Worm (Caenorhabditis elegans) whole organism, L3 larva: ENCODE results near the gene nspb-12.

ENCODE experiments used
- R02D3.7 ChIP-seq: fragments of 150-350 bp; optimal IDR thresholded peaks from 2 replicates; lab custom pipeline; 2014; ENCODE audit warnings: missing biosample characterization, missing genetic modification characterization
- ZK546.5 ChIP-seq: sonication (generic microtip); optimal IDR thresholded peaks from 2 replicates; lab custom pipeline; 2017; ENCODE audit warnings: missing biosample characterization, missing genetic modification characterization
- aly-2 ChIP-seq: fragments of 150-350 bp; optimal IDR thresholded peaks from 2 replicates; lab custom pipeline; 2014; ENCODE audit warnings: missing biosample characterization, missing genetic modification characterization
- ceh-16 ChIP-seq: sonication (generic microtip); optimal IDR thresholded peaks from 2 replicates; lab custom pipeline; 2017; ENCODE audit warnings: missing biosample characterization, missing genetic modification characterization
- ceh-82 ChIP-seq: fragments of 150-350 bp; optimal IDR thresholded peaks from 2 replicates; lab custom pipeline; 2014; ENCODE audit warnings: missing biosample characterization, missing genetic modification characterization
- egl-5 ChIP-seq: fragments of 150-350 bp; optimal IDR thresholded peaks from 2 replicates; lab custom pipeline; 2017; ENCODE audit warnings: missing biosample characterization, missing genetic modification reagents, missing genetic modification characterization, inconsistent platforms
- elt-1 ChIP-seq: fragments of 150-350 bp; optimal IDR thresholded peaks from 2 replicates; lab custom pipeline; 2014; ENCODE audit warnings: missing biosample characterization, missing genetic modification characterization
- elt-2 ChIP-seq: sonication (generic microtip); optimal IDR thresholded peaks from 2 replicates; lab custom pipeline; 2016; ENCODE audit warnings: missing genetic modification reagents, mild to moderate bottlenecking, missing genetic modification characterization, missing compliant biosample characterization
- elt-3 ChIP-seq, 3 experiments: fragments of 150-350 bp in 1 of 3; sonication (generic microtip) in 2 of 3; optimal IDR thresholded peaks; 2 replicates in 2 of 3; 4 replicates in 1 of 3; lab custom pipeline; 2014 to 2017; ENCODE audit warnings: missing biosample characterization in 3 of 3, missing genetic modification characterization in 3 of 3
- eor-1 ChIP-seq, 2 experiments: fragments of 150-350 bp; optimal IDR thresholded peaks; 2 replicates each; lab custom pipeline; 2014 to 2018; ENCODE audit warnings: missing biosample characterization in 2 of 2, missing genetic modification characterization in 2 of 2
- fos-1 ChIP-seq: fragments of 150-350 bp; optimal IDR thresholded peaks from 2 replicates; lab custom pipeline; 2014; ENCODE audit warnings: missing biosample characterization, missing genetic modification characterization
- hmg-11 ChIP-seq: sonication (generic microtip); optimal IDR thresholded peaks from 2 replicates; lab custom pipeline; 2016; ENCODE audit warnings: missing genetic modification characterization, missing compliant biosample characterization
- jun-1 ChIP-seq: fragments of 150-350 bp; optimal IDR thresholded peaks from 2 replicates; lab custom pipeline; 2014; ENCODE audit warnings: missing biosample characterization, missing genetic modification reagents, missing genetic modification characterization
- lin-39 ChIP-seq: fragments of 150-350 bp; optimal IDR thresholded peaks from 2 replicates; lab custom pipeline; 2018; ENCODE audit warnings: missing biosample characterization, missing genetic modification reagents, missing genetic modification characterization
- mdl-1 ChIP-seq: fragments of 150-350 bp; optimal IDR thresholded peaks from 2 replicates; lab custom pipeline; 2014; ENCODE audit warnings: missing biosample characterization, missing genetic modification characterization
- nfya-1 ChIP-seq: sonication (generic microtip); optimal IDR thresholded peaks from 2 replicates; lab custom pipeline; 2017; ENCODE audit warnings: missing genetic modification characterization, mild to moderate bottlenecking, missing compliant biosample characterization, antibody characterized with exemption, moderate library complexity; ENCODE audit not compliant: insufficient read depth
- nhr-11 ChIP-seq: fragments of 150-350 bp; optimal IDR thresholded peaks from 2 replicates; lab custom pipeline; 2014; ENCODE audit warnings: missing biosample characterization, missing genetic modification characterization
- nhr-12 ChIP-seq: fragments of 150-350 bp; optimal IDR thresholded peaks from 2 replicates; lab custom pipeline; 2014; ENCODE audit warnings: missing biosample characterization, missing genetic modification characterization
- nhr-23 ChIP-seq: fragments of 150-350 bp; optimal IDR thresholded peaks from 2 replicates; lab custom pipeline; 2014; ENCODE audit warnings: missing biosample characterization, missing genetic modification reagents, missing genetic modification characterization
- nhr-25 ChIP-seq: sonication (generic microtip); optimal IDR thresholded peaks from 2 replicates; lab custom pipeline; 2017; ENCODE audit warnings: missing biosample characterization, missing genetic modification characterization
- nhr-28 ChIP-seq: fragments of 150-350 bp; optimal IDR thresholded peaks from 2 replicates; lab custom pipeline; 2014; ENCODE audit warnings: missing biosample characterization, missing genetic modification characterization
- nhr-67 ChIP-seq: fragments of 150-350 bp; optimal IDR thresholded peaks from 2 replicates; lab custom pipeline; 2014; ENCODE audit warnings: missing biosample characterization, missing genetic modification characterization
- nhr-76 ChIP-seq: fragments of 150-350 bp; sonication (generic microtip); optimal IDR thresholded peaks from 5 replicates; lab custom pipeline; 2014; ENCODE audit warnings: missing biosample characterization, missing genetic modification characterization
- pqm-1 ChIP-seq: fragments of 150-350 bp; optimal IDR thresholded peaks from 2 replicates; lab custom pipeline; 2017; ENCODE audit warnings: missing biosample characterization, missing genetic modification characterization, inconsistent platforms
- sea-2 ChIP-seq: fragments of 150-350 bp; sonication (generic microtip); optimal IDR thresholded peaks from 4 replicates; lab custom pipeline; 2014; ENCODE audit warnings: missing biosample characterization, missing genetic modification reagents, missing genetic modification characterization
- skn-1 ChIP-seq: fragments of 150-350 bp; optimal IDR thresholded peaks from 2 replicates; lab custom pipeline; 2014; ENCODE audit warnings: missing biosample characterization, missing genetic modification characterization
- snpc-4 ChIP-seq: fragments of 150-350 bp; optimal IDR thresholded peaks from 2 replicates; lab custom pipeline; 2014; ENCODE audit warnings: missing biosample characterization, missing genetic modification characterization
- tbx-2 ChIP-seq: sonication (generic microtip); optimal IDR thresholded peaks from 2 replicates; lab custom pipeline; 2016; ENCODE audit warnings: mild to moderate bottlenecking, missing genetic modification characterization, missing compliant biosample characterization
- unc-39 ChIP-seq: sonication (generic microtip); optimal IDR thresholded peaks from 4 replicates; lab custom pipeline; 2017; ENCODE audit warnings: missing biosample characterization, missing genetic modification characterization
- unc-62 ChIP-seq: fragments of 150-350 bp; sonication (generic microtip); optimal IDR thresholded peaks from 4 replicates; lab custom pipeline; 2014; ENCODE audit warnings: missing biosample characterization, missing genetic modification reagents, missing genetic modification characterization
- zag-1 ChIP-seq: fragments of 150-350 bp; optimal IDR thresholded peaks from 2 replicates; lab custom pipeline; 2014; ENCODE audit warnings: missing biosample characterization, missing genetic modification characterization
- ztf-11 ChIP-seq: fragments of 150-350 bp; optimal IDR thresholded peaks from 2 replicates; lab custom pipeline; 2014; ENCODE audit warnings: missing biosample characterization, missing genetic modification characterization
- ztf-4 ChIP-seq: fragments of 150-350 bp; optimal IDR thresholded peaks from 2 replicates; lab custom pipeline; 2014; ENCODE audit warnings: missing biosample characterization, missing genetic modification characterization

Gene nspb-12

DNA sequence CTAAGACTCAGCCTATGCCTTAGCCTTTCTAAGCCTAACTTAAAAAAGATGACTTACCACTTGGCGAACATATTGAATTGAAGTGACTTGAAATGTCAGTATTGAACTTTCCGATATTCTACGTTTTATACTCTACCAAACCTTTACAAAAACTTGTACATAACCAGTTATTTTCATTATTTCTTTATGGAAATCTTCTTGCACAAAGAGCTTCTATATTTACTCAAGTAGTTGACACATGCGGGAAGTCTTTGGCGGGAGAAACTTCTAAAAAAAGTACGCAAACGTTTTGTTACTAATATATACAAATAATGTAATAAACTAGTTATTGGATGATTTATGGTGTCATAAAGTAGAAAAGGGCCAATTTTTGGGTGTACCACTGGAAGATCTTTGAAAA lies at the start of gene nspb-12:
TSS of gene nspb-12 (minus strand) at position 101 of the 400 bp plus-strand sequence.
- TF ChIP-seq ceh-82 (tag; lab: Kevin White, UChicago) (no peak), ztf-4 (no peak), R02D3.7 (no peak), nhr-28 (tag; lab: Kevin White, UChicago) (no peak), zag-1 (tag; lab: Kevin White, UChicago) (no peak), nhr-12 (tag; lab: Kevin White, UChicago) (no peak), nhr-23 (tag; lab: Kevin White, UChicago) (no peak), pqm-1 (tag; lab: Kevin White, UChicago) (no peak), nhr-11 (tag; lab: Kevin White, UChicago) (no peak), ztf-11 (tag; lab: Kevin White, UChicago) (no peak), ceh-16 (tag; lab: Kevin White, UChicago) (no peak), hmg-11 (tag; lab: Kevin White, UChicago) (no peak), nhr-76 (tag; lab: Kevin White, UChicago) (no peak), nfya-1 (tag; lab: Kevin White, UChicago) (no peak)

DNA sequence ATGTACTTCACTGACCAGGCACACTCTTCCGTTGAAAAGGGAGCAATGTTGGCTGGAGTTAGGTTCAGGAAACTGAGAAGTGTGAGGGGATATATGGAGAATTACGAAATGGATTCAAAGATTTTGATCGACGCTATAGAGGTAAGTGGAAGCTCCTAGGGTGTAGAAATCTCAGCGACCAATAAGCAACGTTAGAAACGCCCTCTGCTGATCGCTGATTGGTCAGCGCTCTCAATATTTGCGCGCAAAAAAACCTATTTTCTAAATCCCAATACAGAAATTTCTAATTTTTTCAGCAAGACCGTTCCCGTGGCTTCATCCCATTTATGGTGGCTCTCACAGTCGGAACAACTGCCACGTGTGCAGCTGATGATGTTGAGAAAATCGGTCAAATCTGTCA lies 47.1 kb upstream of the nspb-12 start:
- TF ChIP-seq nhr-25 (tag; lab: Kevin White, UChicago) (no peak), nfya-1 (tag; lab: Kevin White, UChicago) (peak; percentile 56)

DNA sequence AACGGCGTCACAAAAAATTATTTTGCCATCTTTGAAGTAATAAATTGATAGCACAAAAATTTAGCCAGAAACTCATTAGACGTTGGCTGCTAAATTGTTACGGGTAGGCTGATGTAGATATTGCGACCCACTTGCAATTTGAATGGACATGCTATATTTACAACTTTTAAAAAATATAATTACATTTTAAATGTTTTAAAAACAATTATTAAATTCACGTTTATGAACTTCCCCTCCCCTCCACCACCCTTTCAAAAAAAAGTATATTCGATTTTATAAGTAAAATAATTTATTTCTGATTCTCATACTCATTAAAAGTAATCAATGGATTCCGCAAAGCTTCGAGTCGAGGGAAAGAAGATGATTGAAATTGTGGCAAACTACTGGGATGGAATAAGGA lies 46.1 kb upstream of the nspb-12 start, which contains the start of gene basl-1:
TSS of gene basl-1 (plus strand) at position 301 of the 400 bp plus-strand sequence.
- TF ChIP-seq ceh-82 (tag; lab: Kevin White, UChicago) (no peak), egl-5 (tag; lab: Kevin White, UChicago) (no peak), elt-1 (tag; lab: Kevin White, UChicago) (no peak), unc-62 (no peak), mdl-1 (tag; lab: Kevin White, UChicago) (no peak), eor-1 (tag; optimal IDR thresholded peaks at IDR 0.05; lab: Kevin White, UChicago) (no peak), nhr-11 (tag; lab: Kevin White, UChicago) (no peak), nhr-23 (tag; lab: Kevin White, UChicago) (no peak), unc-39 (tag; lab: Kevin White, UChicago) (no peak), nhr-76 (tag; lab: Kevin White, UChicago) (no peak), elt-2 (tag; lab: Kevin White, UChicago) (no peak), sea-2 (GFP tag; lab: Kevin White, UChicago) (no peak), nhr-67 (tag; lab: Kevin White, UChicago) (no peak), skn-1 (tag; lab: Kevin White, UChicago) (no peak), aly-2 (tag; lab: Kevin White, UChicago) (no peak), jun-1 (no peak), lin-39 (tag; lab: Kevin White, UChicago) (no peak), nhr-25 (tag; lab: Kevin White, UChicago) (no peak), snpc-4 (tag; lab: Kevin White, UChicago) (no peak)

DNA sequence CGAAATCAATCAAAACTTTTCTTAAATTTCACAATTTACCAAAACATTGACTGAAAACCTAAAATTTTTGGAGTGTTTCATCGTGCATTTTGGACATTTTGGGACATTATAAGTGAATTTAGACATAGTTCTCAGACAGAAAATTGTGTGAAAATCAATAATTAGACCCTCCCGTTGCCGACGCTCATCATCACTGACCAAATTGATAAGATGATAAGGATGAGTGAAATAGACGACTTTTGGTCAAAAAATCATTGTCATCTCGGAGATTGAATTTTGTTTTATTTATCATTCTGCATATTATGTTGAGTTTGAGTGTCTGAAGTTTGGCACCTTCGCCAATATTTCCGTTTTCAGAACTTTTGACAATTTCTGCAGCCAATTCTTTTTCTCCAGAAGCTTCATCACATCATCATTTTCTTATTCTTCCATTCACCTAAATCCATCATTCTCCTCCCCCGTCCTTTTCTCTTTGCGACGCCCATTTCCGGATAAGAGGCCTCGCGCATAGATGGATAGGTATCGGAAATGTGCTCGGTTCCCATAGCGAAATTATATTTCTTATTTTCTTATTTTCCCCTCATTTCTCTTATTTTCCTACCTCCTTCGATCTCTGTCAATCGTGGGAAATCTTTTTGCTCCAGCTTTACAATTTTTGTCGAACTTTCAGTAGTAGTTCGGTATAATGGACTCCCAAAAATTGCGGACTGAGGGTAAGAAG lies 43.2 kb upstream of the nspb-12 start, which contains the start of gene bas-1:
TSS of gene bas-1 (plus strand) at position 671 of the 721 bp plus-strand sequence.
- TF ChIP-seq aly-2 (tag; lab: Kevin White, UChicago) (no peak), lin-39 (tag; lab: Kevin White, UChicago) (peak; percentile 6), elt-2 (tag; lab: Kevin White, UChicago) (peak; percentile 34), jun-1 (no peak), egl-5 (tag; lab: Kevin White, UChicago) (no peak), eor-1 (tag; optimal IDR thresholded peaks at IDR 0.05; lab: Kevin White, UChicago) (no peak), pqm-1 (tag; lab: Kevin White, UChicago) (peak; percentile 60)

DNA sequence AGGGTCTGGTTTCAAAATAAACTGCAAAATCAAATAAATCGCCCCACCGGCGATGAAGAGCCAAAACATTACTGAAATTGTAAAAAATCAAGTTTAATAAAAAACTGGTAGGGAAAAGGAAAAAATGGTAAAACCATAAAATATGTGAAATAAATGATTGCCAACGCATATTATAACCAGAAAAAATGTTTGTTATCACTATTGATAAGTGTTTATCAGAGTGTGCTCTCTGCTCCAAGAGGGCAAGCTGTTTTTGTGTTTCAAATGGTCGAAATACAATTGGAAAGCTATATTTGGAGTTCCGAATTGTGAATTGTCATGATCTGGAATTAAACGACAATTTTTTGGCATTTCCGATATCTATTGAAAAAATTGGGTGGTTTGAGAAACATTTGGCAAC lies 41.7 kb upstream of the nspb-12 start, which contains the start of gene C05D2.8:
TSS of gene C05D2.8 (minus strand) at position 71 of the 400 bp plus-strand sequence.
- TF ChIP-seq nhr-25 (tag; lab: Kevin White, UChicago): no peak
- no peak for TF ChIP-seq ZK546.5 (tag; lab: Kevin White, UChicago)
- peak; percentile 20 for TF ChIP-seq pqm-1 (tag; lab: Kevin White, UChicago)
- TF ChIP-seq fos-1: no peak
- no peak for TF ChIP-seq elt-3 (tag; optimal IDR thresholded peaks at IDR 0.05; lab: Kevin White, UChicago)
- no peak for TF ChIP-seq tbx-2 (tag; lab: Kevin White, UChicago)
- TF ChIP-seq elt-2 (tag; lab: Kevin White, UChicago): peak; percentile 81
- TF ChIP-seq, all 47 proteins: peak for 2
